Worm (Caenorhabditis elegans): ENCODE data around the gene F56C9.3.

F56C9.3 gene

ce11 chrIII:7310662-7311340 is at the start of gene F56C9.3, which contains the start of gene F56C9.6:
TSS of gene F56C9.3 (plus strand) at chrIII:7311290.
TSS of gene F56C9.6 (minus strand) at chrIII:7310773.
- TF ChIP-seq him-1 (tag; optimal IDR thresholded peaks at IDR 0.05) (no peak), W03F9.2 (tag; optimal IDR thresholded peaks at IDR 0.05) (no peak), dao-5 (tag; optimal IDR thresholded peaks at IDR 0.05) (no peak)

- TF ChIP-seq dao-5 (tag; optimal IDR thresholded peaks at IDR 0.05) = no peak
- TF ChIP-seq him-1 (tag; optimal IDR thresholded peaks at IDR 0.05) = no peak
- TF ChIP-seq W03F9.2 (tag; optimal IDR thresholded peaks at IDR 0.05) = no peak
Observed at ce11 chrIII:7262592-7262991, 48.5 kb upstream of the F56C9.3 start.

ce11 chrIII:7263028-7263427 is 48.1 kb upstream of the F56C9.3 start:
- no peak for TF ChIP-seq dao-5 (tag; optimal IDR thresholded peaks at IDR 0.05)
- TF ChIP-seq W03F9.2 (tag; optimal IDR thresholded peaks at IDR 0.05) = no peak
- no peak for TF ChIP-seq him-1 (tag; optimal IDR thresholded peaks at IDR 0.05)

- no peak for TF ChIP-seq him-1 (tag; optimal IDR thresholded peaks at IDR 0.05)
- TF ChIP-seq dao-5 (tag; optimal IDR thresholded peaks at IDR 0.05) = no peak
- no peak for TF ChIP-seq W03F9.2 (tag; optimal IDR thresholded peaks at IDR 0.05)
Observed at ce11 chrIII:7271083-7271482, 40.0 kb upstream of the F56C9.3 start.

- TF ChIP-seq him-1 (tag; optimal IDR thresholded peaks at IDR 0.05) = no peak
- TF ChIP-seq dao-5 (tag; optimal IDR thresholded peaks at IDR 0.05) = no peak
- TF ChIP-seq W03F9.2 (tag; optimal IDR thresholded peaks at IDR 0.05) = no peak
Observed at ce11 chrIII:7272088-7272487, 39.0 kb upstream of the F56C9.3 start.

ce11 chrIII:7272828-7273227 is 38.3 kb upstream of the F56C9.3 start:
- TF ChIP-seq dao-5 (tag; optimal IDR thresholded peaks at IDR 0.05) = no peak
- no peak for TF ChIP-seq W03F9.2 (tag; optimal IDR thresholded peaks at IDR 0.05)
- no peak for TF ChIP-seq him-1 (tag; optimal IDR thresholded peaks at IDR 0.05)

ce11 chrIII:7273718-7274117 is 37.4 kb upstream of the F56C9.3 start:
- no peak for TF ChIP-seq W03F9.2 (tag; optimal IDR thresholded peaks at IDR 0.05)
- TF ChIP-seq dao-5 (tag; optimal IDR thresholded peaks at IDR 0.05) = no peak
- TF ChIP-seq him-1 (tag; optimal IDR thresholded peaks at IDR 0.05) = no peak

- TF ChIP-seq W03F9.2 (tag; optimal IDR thresholded peaks at IDR 0.05) (no peak), him-1 (tag; optimal IDR thresholded peaks at IDR 0.05) (no peak), dao-5 (tag; optimal IDR thresholded peaks at IDR 0.05) (no peak)
Observed at ce11 chrIII:7275296-7275695, 35.8 kb upstream of the F56C9.3 start, which contains the start of gene psd-1. TSS of gene psd-1 (minus strand) at chrIII:7275396.

- no peak for TF ChIP-seq dao-5 (tag; optimal IDR thresholded peaks at IDR 0.05)
- peak; percentile 28 for TF ChIP-seq W03F9.2 (tag; optimal IDR thresholded peaks at IDR 0.05)
Observed at ce11 chrIII:7277228-7277627, 33.9 kb upstream of the F56C9.3 start, which contains the start of the genes spot-1 and B0361.11. TSS of gene spot-1 (minus strand) at chrIII:7277274. TSS of gene B0361.11 (plus strand) at chrIII:7277599.

ce11 chrIII:7278491-7278890 is 32.6 kb upstream of the F56C9.3 start:
- TF ChIP-seq dao-5 (tag; optimal IDR thresholded peaks at IDR 0.05) (peak; percentile 42), him-1 (tag; optimal IDR thresholded peaks at IDR 0.05) (no peak), W03F9.2 (tag; optimal IDR thresholded peaks at IDR 0.05) (peak; percentile 74)

- TF ChIP-seq W03F9.2 (tag; optimal IDR thresholded peaks at IDR 0.05) (no peak), him-1 (tag; optimal IDR thresholded peaks at IDR 0.05) (no peak), dao-5 (tag; optimal IDR thresholded peaks at IDR 0.05) (no peak)
Observed at ce11 chrIII:7281179-7281578, 29.9 kb upstream of the F56C9.3 start, which contains the start of gene B0361.3. TSS of gene B0361.3 (plus strand) at chrIII:7281462.

- TF ChIP-seq W03F9.2 (tag; optimal IDR thresholded peaks at IDR 0.05) (no peak), dao-5 (tag; optimal IDR thresholded peaks at IDR 0.05) (no peak), him-1 (tag; optimal IDR thresholded peaks at IDR 0.05) (no peak)
Observed at ce11 chrIII:7285783-7286182, 25.3 kb upstream of the F56C9.3 start, which contains the start of gene pho-5. TSS of gene pho-5 (minus strand) at chrIII:7285883.

- TF ChIP-seq him-1 (tag; optimal IDR thresholded peaks at IDR 0.05) = no peak
Observed at ce11 chrIII:7287503-7287902, 23.6 kb upstream of the F56C9.3 start, which contains the start of gene ykt-6. TSS of gene ykt-6 (minus strand) at chrIII:7287603.

ce11 chrIII:7290462-7290861 is 20.6 kb upstream of the F56C9.3 start, which contains the start of gene algn-11:
TSS of gene algn-11 (minus strand) at chrIII:7290562.
- no peak for TF ChIP-seq him-1 (tag; optimal IDR thresholded peaks at IDR 0.05)
- no peak for TF ChIP-seq W03F9.2 (tag; optimal IDR thresholded peaks at IDR 0.05)
- TF ChIP-seq dao-5 (tag; optimal IDR thresholded peaks at IDR 0.05) = no peak

- TF ChIP-seq W03F9.2 (tag; optimal IDR thresholded peaks at IDR 0.05) = no peak
- TF ChIP-seq dao-5 (tag; optimal IDR thresholded peaks at IDR 0.05) = no peak
- TF ChIP-seq him-1 (tag; optimal IDR thresholded peaks at IDR 0.05) = no peak
Observed at ce11 chrIII:7291216-7291615, 19.9 kb upstream of the F56C9.3 start.
